Fruit fly (Drosophila melanogaster) whole organism, embryonic: ENCODE data around the gene RhoGEF4.
A peak's percentile ranks its signal among the peaks of the same experiment; 100 is the strongest.

Experiments used
- CG10274 ChIP-seq: fragments of 200-800 bp; sonication (Bioruptor generic); optimal IDR thresholded peaks from 3 replicates; lab custom pipeline; 2017; ENCODE audit warnings: missing biosample characterization, mild to moderate bottlenecking, missing genetic modification characterization
- CG10321 ChIP-seq: fragments of 200-800 bp; sonication (Bioruptor generic); IDR thresholded peaks from 2 replicates; pipeline ENCODE4 v1.3.6; 2022; ENCODE audit warnings: missing biosample characterization, missing genetic modification characterization
- CG10565 ChIP-seq: fragments of 200-800 bp; sonication (Bioruptor generic); optimal IDR thresholded peaks from 3 replicates; lab custom pipeline; 2016; ENCODE audit warnings: missing biosample characterization, mild to moderate bottlenecking, missing genetic modification characterization
- CG12236 ChIP-seq: fragments of 200-800 bp; sonication (Bioruptor generic); optimal IDR thresholded peaks from 2 replicates; lab custom pipeline; 2016; ENCODE audit warnings: missing biosample characterization, missing genetic modification characterization
- CG1647 ChIP-seq: fragments of 200-800 bp; sonication (Bioruptor generic); optimal IDR thresholded peaks from 3 replicates; lab custom pipeline; 2016; ENCODE audit warnings: missing biosample characterization, missing genetic modification characterization
- CG17612 ChIP-seq: fragments of 200-800 bp; sonication (Bioruptor generic); IDR thresholded peaks from 2 replicates; pipeline ENCODE4 v1.3.6; 2022; ENCODE audit warnings: missing biosample characterization, missing genetic modification characterization
- CG1792 ChIP-seq: fragments of 200-800 bp; sonication (Bioruptor generic); optimal IDR thresholded peaks from 2 replicates; lab custom pipeline; 2016; ENCODE audit warnings: missing biosample characterization, missing genetic modification characterization
- CG18476 ChIP-seq: fragments of 200-800 bp; sonication (Bioruptor generic); optimal IDR thresholded peaks from 2 replicates; lab custom pipeline; 2016; ENCODE audit warnings: missing biosample characterization, mild to moderate bottlenecking, missing genetic modification characterization
- CG30020 ChIP-seq: fragments of 200-800 bp; optimal IDR thresholded peaks from 2 replicates; lab custom pipeline; 2019; ENCODE audit warnings: missing biosample characterization, mild to moderate bottlenecking, missing genetic modification characterization, moderate library complexity
- CG33213 ChIP-seq: fragments of 200-800 bp; sonication (Bioruptor generic); optimal IDR thresholded peaks from 3 replicates; lab custom pipeline; 2016; ENCODE audit warnings: missing biosample characterization, missing genetic modification characterization
- CG34376 ChIP-seq: fragments of 200-800 bp; sonication (Bioruptor generic); optimal IDR thresholded peaks from 2 replicates; lab custom pipeline; 2018; ENCODE audit warnings: missing biosample characterization, mild to moderate bottlenecking, missing genetic modification characterization
- CG43689 ChIP-seq: fragments of 200-800 bp; sonication (Bioruptor generic); IDR thresholded peaks from 2 replicates; pipeline ENCODE4 v1.3.6; 2022; ENCODE audit warnings: missing biosample characterization, missing genetic modification characterization
- CG4820 ChIP-seq: fragments of 200-800 bp; sonication (Bioruptor generic); optimal IDR thresholded peaks from 3 replicates; lab custom pipeline; 2016; ENCODE audit warnings: missing biosample characterization, missing genetic modification characterization
- CG9609 ChIP-seq: fragments of 200-800 bp; sonication (Bioruptor generic); optimal IDR thresholded peaks from 3 replicates; lab custom pipeline; 2016; ENCODE audit warnings: missing biosample characterization, missing genetic modification characterization
- CHES-1-like ChIP-seq: fragments of 200-800 bp; sonication (Bioruptor generic); optimal IDR thresholded peaks from 2 replicates; lab custom pipeline; 2016; ENCODE audit warnings: missing biosample characterization, missing genetic modification characterization
- Dek ChIP-seq: fragments of 200-800 bp; sonication (Bioruptor generic); optimal IDR thresholded peaks from 3 replicates; lab custom pipeline; 2019; ENCODE audit warnings: missing biosample characterization, mild to moderate bottlenecking, missing genetic modification characterization, moderate library complexity
- Dip2 ChIP-seq: fragments of 200-800 bp; sonication (Bioruptor generic); IDR thresholded peaks from 2 replicates; pipeline ENCODE4 v1.3.6; 2022; ENCODE audit warnings: missing biosample characterization, missing genetic modification characterization
- Dip3 ChIP-seq: fragments of 200-800 bp; sonication (Bioruptor generic); optimal IDR thresholded peaks from 3 replicates; lab custom pipeline; 2016; ENCODE audit warnings: missing biosample characterization, missing genetic modification characterization
- Dp ChIP-seq: fragments of 200-800 bp; sonication (Bioruptor generic); optimal IDR thresholded peaks from 2 replicates; lab custom pipeline; 2018; ENCODE audit warnings: missing biosample characterization, mild to moderate bottlenecking, missing genetic modification characterization, moderate library complexity
- E2f2 ChIP-seq: fragments of 200-800 bp; sonication (Bioruptor generic); IDR thresholded peaks from 2 replicates; pipeline ENCODE4 v1.3.6; 2022; ENCODE audit warnings: missing biosample characterization, missing genetic modification characterization
- GATAe ChIP-seq: fragments of 200-800 bp; sonication (Bioruptor generic); conservative IDR thresholded peaks from 2 replicates; pipeline ENCODE4 v1.3.6; 2022; ENCODE audit warnings: missing biosample characterization, missing genetic modification characterization
- H2.0 ChIP-seq: fragments of 200-800 bp; sonication (Bioruptor generic); IDR thresholded peaks from 2 replicates; pipeline ENCODE4 v1.3.6; 2022; ENCODE audit warnings: missing biosample characterization, missing genetic modification characterization
- HLH4C ChIP-seq: fragments of 200-800 bp; sonication (Bioruptor generic); IDR thresholded peaks from 3 replicates; pipeline ENCODE4 v1.3.6; 2022; ENCODE audit warnings: missing biosample characterization, missing genetic modification characterization; ENCODE audit not compliant: partially characterized antibody
- Hmx ChIP-seq: fragments of 200-800 bp; sonication (Bioruptor generic); optimal IDR thresholded peaks from 2 replicates; lab custom pipeline; 2016; ENCODE audit warnings: missing biosample characterization, missing genetic modification characterization
- Hr51 ChIP-seq, 2 experiments: fragments of 200-800 bp; sonication (Bioruptor generic); optimal IDR thresholded peaks; 2 replicates in 1 of 2; 3 replicates in 1 of 2; lab custom pipeline; 2016 to 2018; ENCODE audit warnings: missing biosample characterization in 2 of 2, missing genetic modification characterization in 2 of 2, mild to moderate bottlenecking in 1 of 2, moderate library complexity in 1 of 2
- NC2α ChIP-seq: fragments of 200-800 bp; sonication (Bioruptor generic); optimal IDR thresholded peaks from 2 replicates; lab custom pipeline; 2016; ENCODE audit warnings: missing biosample characterization, missing genetic modification characterization
- Nf-YA ChIP-seq: fragments of 200-800 bp; sonication (Bioruptor generic); IDR thresholded peaks from 2 replicates; pipeline ENCODE4 v1.3.6; 2022; ENCODE audit warnings: missing biosample characterization, missing genetic modification characterization
- Nf-YB ChIP-seq: fragments of 200-800 bp; sonication (Bioruptor generic); optimal IDR thresholded peaks from 3 replicates; lab custom pipeline; 2019; ENCODE audit warnings: missing biosample characterization, mild to moderate bottlenecking, missing genetic modification characterization, moderate library complexity
- Nf-YC ChIP-seq: fragments of 200-800 bp; optimal IDR thresholded peaks from 3 replicates; lab custom pipeline; 2019; ENCODE audit warnings: missing biosample characterization, mild to moderate bottlenecking, missing genetic modification characterization, moderate library complexity
- Sin3A ChIP-seq: fragments of >200 bp; optimal IDR thresholded peaks from 2 replicates; lab custom pipeline; 2018
- Ssrp ChIP-seq: fragments of 200-800 bp; sonication (Bioruptor generic); optimal IDR thresholded peaks from 2 replicates; lab custom pipeline; 2018; ENCODE audit warnings: missing biosample characterization, mild to moderate bottlenecking, missing genetic modification characterization, moderate library complexity
- ara ChIP-seq: fragments of 200-800 bp; sonication (Bioruptor generic); IDR thresholded peaks from 2 replicates; pipeline ENCODE4 v1.3.6; 2022; ENCODE audit warnings: missing biosample characterization, missing genetic modification characterization
- bowl ChIP-seq: fragments of 200-800 bp; sonication (Bioruptor generic); IDR thresholded peaks from 2 replicates; pipeline ENCODE4 v1.3.6; 2022; ENCODE audit warnings: missing biosample characterization, missing genetic modification characterization
- cg ChIP-seq: fragments of 200-800 bp; sonication (Bioruptor generic); optimal IDR thresholded peaks from 3 replicates; lab custom pipeline; 2019; ENCODE audit warnings: missing biosample characterization, mild to moderate bottlenecking, missing genetic modification characterization, moderate library complexity
- crol ChIP-seq: fragments of 200-800 bp; sonication (Bioruptor generic); IDR thresholded peaks from 2 replicates; pipeline ENCODE4 v1.3.6; 2022; ENCODE audit warnings: missing biosample characterization, missing genetic modification characterization
- dimm ChIP-seq: fragments of 200-800 bp; sonication (Bioruptor generic); IDR thresholded peaks from 2 replicates; pipeline ENCODE4 v1.3.6; 2022; ENCODE audit warnings: missing biosample characterization, missing genetic modification characterization
- dmrt99B ChIP-seq: fragments of 200-800 bp; sonication (Bioruptor generic); optimal IDR thresholded peaks from 2 replicates; lab custom pipeline; 2018; ENCODE audit warnings: missing biosample characterization, mild to moderate bottlenecking, missing genetic modification characterization, moderate library complexity
- eyg ChIP-seq: fragments of 200-800 bp; sonication (Bioruptor generic); optimal IDR thresholded peaks from 3 replicates; lab custom pipeline; 2016; ENCODE audit warnings: missing biosample characterization, missing genetic modification characterization
- hb ChIP-seq: fragments of 200-800 bp; sonication (Bioruptor generic); IDR thresholded peaks from 3 replicates; pipeline ENCODE4 v1.3.6; 2022; ENCODE audit warnings: missing biosample characterization, missing genetic modification characterization; ENCODE audit not compliant: partially characterized antibody
- ind ChIP-seq: fragments of 200-800 bp; sonication (Bioruptor generic); optimal IDR thresholded peaks from 3 replicates; lab custom pipeline; 2016; ENCODE audit warnings: missing biosample characterization, missing genetic modification characterization
- jigr1 ChIP-seq: fragments of 200-800 bp; sonication (Bioruptor generic); IDR thresholded peaks from 3 replicates; pipeline ENCODE4 v1.3.6; 2022; ENCODE audit warnings: missing biosample characterization, missing genetic modification characterization
- kah ChIP-seq: fragments of 200-800 bp; sonication (Bioruptor generic); optimal IDR thresholded peaks from 2 replicates; lab custom pipeline; 2018; ENCODE audit warnings: missing biosample characterization, mild to moderate bottlenecking, missing genetic modification characterization
- lmd ChIP-seq: fragments of 200-800 bp; sonication (Bioruptor generic); IDR thresholded peaks from 2 replicates; pipeline ENCODE4 v1.3.6; 2022; ENCODE audit warnings: missing biosample characterization, missing genetic modification characterization
- maf-S ChIP-seq: fragments of 200-800 bp; sonication (Bioruptor generic); optimal IDR thresholded peaks from 2 replicates; lab custom pipeline; 2016; ENCODE audit warnings: missing biosample characterization, missing genetic modification characterization
- mld ChIP-seq: fragments of 200-800 bp; sonication (Bioruptor generic); IDR thresholded peaks from 3 replicates; pipeline ENCODE4 v1.3.6; 2022; ENCODE audit warnings: missing biosample characterization, missing genetic modification characterization; ENCODE audit not compliant: partially characterized antibody
- prd ChIP-seq, 3 experiments: fragments of >200 bp in 2 of 3; fragments of 200-800 bp in 1 of 3; sonication (Bioruptor generic) in 1 of 3; optimal IDR thresholded peaks in 2 of 3; IDR thresholded peaks in 1 of 3; 2 replicates in 2 of 3; 3 replicates in 1 of 3; pipeline versions ENCODE4 v1.3.6 to Lab custom; 2017 to 2022; ENCODE audit warnings: missing biosample characterization in 1 of 3, missing genetic modification characterization in 1 of 3
- tna ChIP-seq: fragments of 200-800 bp; sonication (Bioruptor generic); IDR thresholded peaks from 2 replicates; pipeline ENCODE4 v1.3.6; 2022; ENCODE audit warnings: missing biosample characterization, missing genetic modification characterization; ENCODE audit not compliant: partially characterized antibody
- tx ChIP-seq: fragments of 200-800 bp; sonication (Bioruptor generic); optimal IDR thresholded peaks from 2 replicates; lab custom pipeline; 2016; ENCODE audit warnings: missing biosample characterization, missing genetic modification characterization
- wdn ChIP-seq: fragments of 200-800 bp; sonication (Bioruptor generic); IDR thresholded peaks from 2 replicates; pipeline ENCODE4 v1.3.6; 2022; ENCODE audit warnings: missing biosample characterization, missing genetic modification characterization
- wek ChIP-seq: fragments of 200-800 bp; sonication (Bioruptor generic); optimal IDR thresholded peaks from 3 replicates; lab custom pipeline; 2018; ENCODE audit warnings: missing biosample characterization, mild to moderate bottlenecking, missing genetic modification characterization, moderate library complexity

Gene RhoGEF4

dm6 chr3L:7347984-7348631 lies 24.9 kb upstream of the RhoGEF4 start, which contains the start of the genes Srp19 and qm (continued):
- TF ChIP-seq Ssrp (tag; lab: Kevin White, UChicago) (no peak), eyg (GFP tag; lab: Kevin White, UChicago) (no peak), CG1792 (peak; percentile 20), CG10321 (GFP tag; lab: Robert Waterston, UW) (no peak), H2.0 (GFP tag; lab: Robert Waterston, UW) (0 out of 2 replicates have a peak, but pooled peaks have one; percentile 2), wdn (GFP tag; lab: Robert Waterston, UW) (peak; percentile 46; the same call in 1 of the 2 replicates), maf-S (peak; percentile 61), ara (no peak), mld (GFP tag; lab: Robert Waterston, UW) (peak; percentile 59; the same call in 2 of the 3 replicates), CG34376 (GFP tag; lab: Kevin White, UChicago) (peak; percentile 41), dimm (GFP tag; lab: Robert Waterston, UW) (no peak), bowl (GFP tag; lab: Robert Waterston, UW) (no peak), Nf-YA (no peak), dmrt99B (tag; lab: Kevin White, UChicago) (peak; percentile 27), CG10274 (GFP tag; lab: Kevin White, UChicago) (no peak), CG12236 (GFP tag; lab: Kevin White, UChicago) (no peak), NC2α (GFP tag; lab: Kevin White, UChicago) (no peak), crol (GFP tag; lab: Robert Waterston, UW) (peak; percentile 99), CG17612 (GFP tag; lab: Robert Waterston, UW) (no peak), CHES-1-like (GFP tag; lab: Kevin White, UChicago) (peak; percentile 16), ind (GFP tag; lab: Kevin White, UChicago) (peak; percentile 57), CG33213 (GFP tag; lab: Kevin White, UChicago) (no peak), CG43689 (GFP tag; lab: Robert Waterston, UW) (no peak), CG18476 (GFP tag; lab: Kevin White, UChicago) (peak; percentile 6), Hmx (GFP tag; lab: Kevin White, UChicago) (no peak), Hr51 (GFP tag; optimal IDR thresholded peaks at IDR 0.05; lab: Kevin White, UChicago) (peak; percentile 8 to 27), jigr1 (GFP tag; lab: Robert Waterston, UW) (no peak), Nf-YC (peak; percentile 28), E2f2 (GFP tag; lab: Robert Waterston, UW) (peak; percentile 40), lmd (GFP tag; lab: Robert Waterston, UW) (peak; percentile 36; the same call in 1 of the 2 replicates), kah (peak; percentile 28), Dp (GFP tag; lab: Kevin White, UChicago) (peak; percentile 5), CG4820 (GFP tag; lab: Kevin White, UChicago) (peak; percentile 6), Dip3 (GFP tag; lab: Kevin White, UChicago) (peak; percentile 6), Nf-YB (GFP tag; lab: Kevin White, UChicago) (peak; percentile 39), wek (GFP tag; lab: Kevin White, UChicago) (peak; percentile 43), CG9609 (GFP tag; lab: Kevin White, UChicago) (no peak), cg (GFP tag; lab: Kevin White, UChicago) (no peak), Sin3A (lab: Kevin White, UChicago) (peak; percentile 95), Dek (tag; lab: Kevin White, UChicago) (peak; percentile 53), hb (GFP tag; lab: Robert Waterston, UW) (peak; percentile 71), prd (optimal IDR thresholded peaks at IDR 0.05; lab: Kevin White, UChicago) (no peak), prd (GFP tag; IDR thresholded peaks at IDR 0.05; lab: Robert Waterston, UW) (peak; percentile 71), GATAe (GFP tag; lab: Robert Waterston, UW) (0 out of 2 replicates have a peak, but pooled peaks have one; percentile 10), tna (peak; percentile 54), CG30020 (peak; percentile 55), CG1647 (peak; percentile 5), HLH4C (GFP tag; lab: Robert Waterston, UW) (peak; percentile 73), tx (GFP tag; lab: Kevin White, UChicago) (peak; percentile 27), Dip2 (GFP tag; lab: Robert Waterston, UW) (no peak), CG10565 (GFP tag; lab: Kevin White, UChicago) (no peak)
